Fruit fly (Drosophila melanogaster): ENCODE data around the gene RpS9.

dm6 chr3L:9550873-9551580 lies 39.7 kb upstream of the RpS9 start:
- TF ChIP-seq eg (GFP tag; IDR thresholded peaks at IDR 0.05) (no peak), Sox15 (GFP tag; optimal IDR thresholded peaks at IDR 0.05) (no peak), CG16779 (tag; optimal IDR thresholded peaks at IDR 0.05) (peak; percentile 24), salr (GFP tag; optimal IDR thresholded peaks at IDR 0.05) (no peak), CG34406 (GFP tag; optimal IDR thresholded peaks at IDR 0.05) (peak; percentile 58), Eip93F (GFP tag; optimal IDR thresholded peaks at IDR 0.05) (no peak), Gug (GFP tag; IDR thresholded peaks at IDR 0.05) (no peak), topi (GFP tag; optimal IDR thresholded peaks at IDR 0.05) (peak; percentile 18), CG11294 (GFP tag; IDR thresholded peaks at IDR 0.05) (no peak), CG6854 (GFP tag; optimal IDR thresholded peaks at IDR 0.05) (peak; percentile 34)
